Fruit fly (Drosophila melanogaster): ENCODE results near the gene Keap1.

The Keap1 gene

dm6 chr3R:17052465-17053149 lies 27.1 kb downstream of the Keap1 start:
- peak; percentile 66 for TF ChIP-seq rgr (GFP tag; optimal IDR thresholded peaks at IDR 0.05)
- peak; percentile 69 for TF ChIP-seq brk (GFP tag; optimal IDR thresholded peaks at IDR 0.05)
- peak; percentile 78 for TF ChIP-seq woc (GFP tag; optimal IDR thresholded peaks at IDR 0.05)
- no peak for TF ChIP-seq Hr83 (GFP tag; optimal IDR thresholded peaks at IDR 0.05; ENCODE audit: poor library complexity, severe bottlenecking)
- TF ChIP-seq OdsH (GFP tag; optimal IDR thresholded peaks at IDR 0.05) = peak; percentile 79
- TF ChIP-seq Abd-B (GFP tag; optimal IDR thresholded peaks at IDR 0.05) = no peak
- TF ChIP-seq dmrt93B (GFP tag; optimal IDR thresholded peaks at IDR 0.05) = peak; percentile 61
- peak; percentile 46 for TF ChIP-seq CG32264 (GFP tag; optimal IDR thresholded peaks at IDR 0.05)
- peak; percentile 80 for TF ChIP-seq Sp1 (GFP tag; optimal IDR thresholded peaks at IDR 0.05)
- peak; percentile 62 for TF ChIP-seq psq (GFP tag; optimal IDR thresholded peaks at IDR 0.05)
- peak in 1 of 2 experiments; percentile 63 for TF ChIP-seq foxo (GFP tag; optimal IDR thresholded peaks at IDR 0.05)
- TF ChIP-seq Rel (GFP tag; optimal IDR thresholded peaks at IDR 0.05) = peak; percentile 34
- peak; percentile 39 for TF ChIP-seq Rel (tag; optimal IDR thresholded peaks at IDR 0.05)
- peak; percentile 59 for TF ChIP-seq sage (GFP tag; optimal IDR thresholded peaks at IDR 0.05)
- peak; percentile 74 for TF ChIP-seq CG9705 (GFP tag; optimal IDR thresholded peaks at IDR 0.05)
- TF ChIP-seq h (GFP tag; optimal IDR thresholded peaks at IDR 0.05) = peak; percentile 84
- TF ChIP-seq sv (GFP tag; optimal IDR thresholded peaks at IDR 0.05) = peak; percentile 33
- no peak for TF ChIP-seq dl (GFP tag; optimal IDR thresholded peaks at IDR 0.05; ENCODE audit: insufficient read depth in 1 of 2, partially characterized antibody in 2 of 2)
- no peak for TF ChIP-seq Dif (GFP tag; optimal IDR thresholded peaks at IDR 0.05; ENCODE audit: partially characterized antibody)
- TF ChIP-seq jim (GFP tag; optimal IDR thresholded peaks at IDR 0.05) = no peak
- TF ChIP-seq Hnf4 (GFP tag; optimal IDR thresholded peaks at IDR 0.05) = peak; percentile 59
- TF ChIP-seq Jra (GFP tag; optimal IDR thresholded peaks at IDR 0.05) = no peak
- no peak for TF ChIP-seq Dfd (GFP tag; optimal IDR thresholded peaks at IDR 0.05)
- TF ChIP-seq ey (GFP tag; optimal IDR thresholded peaks at IDR 0.05) = peak; percentile 72
- TF ChIP-seq br (GFP tag; optimal IDR thresholded peaks at IDR 0.05) = peak; percentile 71
- TF ChIP-seq HLH106 (tag; optimal IDR thresholded peaks at IDR 0.05) = peak; percentile 88
- TF ChIP-seq fru (GFP tag; optimal IDR thresholded peaks at IDR 0.05) = peak; percentile 71
- TF ChIP-seq Mio (GFP tag; optimal IDR thresholded peaks at IDR 0.05) = no peak
- TF ChIP-seq usp (GFP tag; optimal IDR thresholded peaks at IDR 0.05) = no peak
- TF ChIP-seq tai (GFP tag; optimal IDR thresholded peaks at IDR 0.05) = peak; percentile 34

dm6 chr3R:17048867-17049266 lies 30.9 kb downstream of the Keap1 start:
- no peak for TF ChIP-seq Hr78 (GFP tag; optimal IDR thresholded peaks at IDR 0.05)
- TF ChIP-seq foxo (GFP tag; optimal IDR thresholded peaks at IDR 0.05) = peak in 1 of 2 experiments; percentile 4
- no peak for TF ChIP-seq br (GFP tag; optimal IDR thresholded peaks at IDR 0.05)
- peak; percentile 18 for TF ChIP-seq rgr (GFP tag; optimal IDR thresholded peaks at IDR 0.05)
- no peak for TF ChIP-seq Sp1 (GFP tag; optimal IDR thresholded peaks at IDR 0.05)
- no peak for TF ChIP-seq sage (GFP tag; optimal IDR thresholded peaks at IDR 0.05)

- no peak for TF ChIP-seq ey (GFP tag; optimal IDR thresholded peaks at IDR 0.05)
- no peak for TF ChIP-seq dsf (GFP tag; optimal IDR thresholded peaks at IDR 0.05; ENCODE audit: borderline replicate concordance)
These were observed 36.2 kb downstream of the Keap1 start for dm6 chr3R:17043570-17043923.

- TF ChIP-seq HLH106 (tag; optimal IDR thresholded peaks at IDR 0.05) (peak; percentile 26), h (GFP tag; optimal IDR thresholded peaks at IDR 0.05) (no peak), Dif (GFP tag; optimal IDR thresholded peaks at IDR 0.05; ENCODE audit: partially characterized antibody) (no peak), CG32264 (GFP tag; optimal IDR thresholded peaks at IDR 0.05) (no peak), woc (GFP tag; optimal IDR thresholded peaks at IDR 0.05) (peak; percentile 71), OdsH (GFP tag; optimal IDR thresholded peaks at IDR 0.05) (peak; percentile 19), Jra (GFP tag; optimal IDR thresholded peaks at IDR 0.05) (peak; percentile 77), Dfd (GFP tag; optimal IDR thresholded peaks at IDR 0.05) (no peak), dsf (GFP tag; optimal IDR thresholded peaks at IDR 0.05; ENCODE audit: borderline replicate concordance) (peak; percentile 32), dmrt93B (GFP tag; optimal IDR thresholded peaks at IDR 0.05) (no peak), pan (optimal IDR thresholded peaks at IDR 0.05) (no peak), Abd-B (GFP tag; optimal IDR thresholded peaks at IDR 0.05) (no peak), sv (GFP tag; optimal IDR thresholded peaks at IDR 0.05) (peak; percentile 25), Hr83 (GFP tag; optimal IDR thresholded peaks at IDR 0.05; ENCODE audit: poor library complexity, severe bottlenecking) (no peak), psq (GFP tag; optimal IDR thresholded peaks at IDR 0.05) (peak; percentile 19), foxo (GFP tag; optimal IDR thresholded peaks at IDR 0.05) (peak in 1 of 2 experiments; percentile 51), Rel (GFP tag; optimal IDR thresholded peaks at IDR 0.05) (no peak), Rel (tag; optimal IDR thresholded peaks at IDR 0.05) (no peak), CG9705 (GFP tag; optimal IDR thresholded peaks at IDR 0.05) (no peak), N (GFP tag; optimal IDR thresholded peaks at IDR 0.05) (no peak), lola (GFP tag; optimal IDR thresholded peaks at IDR 0.05) (no peak)
These were observed 36.7 kb downstream of the Keap1 start, which contains the start of the genes bdwf and Patr-1 for dm6 chr3R:17042838-17043569. TSS of gene bdwf (minus strand) at chr3R:17043136. TSS of gene Patr-1 (plus strand) at chr3R:17043564.
